Fruit fly (Drosophila melanogaster): ENCODE results near the gene CG32037.
A peak's percentile ranks its signal among the peaks of the same experiment; 100 is the strongest.

Gene CG32037

DNA sequence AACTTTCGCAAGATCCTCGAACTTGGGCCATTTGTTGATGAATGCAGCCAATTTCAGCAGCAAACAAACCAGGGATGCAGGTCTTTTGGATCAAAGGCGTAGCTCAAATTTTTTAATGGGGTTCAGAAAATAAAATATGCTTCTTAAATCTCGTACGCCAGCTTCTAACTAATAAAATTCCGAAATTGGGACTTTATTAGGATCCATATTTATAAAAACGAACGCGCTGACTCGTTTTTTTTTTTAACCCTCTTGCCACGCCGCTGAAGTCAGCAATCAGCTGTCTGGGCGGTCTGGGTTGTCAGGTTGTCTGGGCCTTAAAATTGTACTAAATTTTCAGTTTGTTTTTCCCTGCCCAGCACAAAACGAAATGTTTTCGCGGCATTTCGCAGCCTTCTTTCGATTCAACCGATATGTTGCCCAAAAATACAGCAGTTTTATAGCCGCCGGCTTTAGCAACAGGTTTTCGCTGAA lies 34.4 kb downstream of the CG32037 start, which contains the start of gene CG3437 (continued):
- TF ChIP-seq Pdp1 (GFP tag; optimal IDR thresholded peaks at IDR 0.05) = peak; percentile 97 to 99
- TF ChIP-seq unc-4 (GFP tag; IDR thresholded peaks at IDR 0.05; ENCODE audit: partially characterized antibody) = 0 out of 2 replicates have a peak, but pooled peaks have one; percentile 30
- TF ChIP-seq CG12071 (GFP tag; optimal IDR thresholded peaks at IDR 0.05) = peak; percentile 99
- TF ChIP-seq CG34224 (GFP tag; IDR thresholded peaks at IDR 0.05; ENCODE audit: partially characterized antibody) = peak; percentile 39; the same call in 1 of the 3 replicates
- peak; percentile 98 for TF ChIP-seq CG2889 (GFP tag; IDR thresholded peaks at IDR 0.05)
- peak; percentile 99 for TF ChIP-seq CG1233 (GFP tag; optimal IDR thresholded peaks at IDR 0.05)
- TF ChIP-seq Tbp (GFP tag; optimal IDR thresholded peaks at IDR 0.05) = no peak
- peak; percentile 77 for TF ChIP-seq bigmax (GFP tag; optimal IDR thresholded peaks at IDR 0.05)
- peak; percentile 99 for TF ChIP-seq CG9817 (tag; optimal IDR thresholded peaks at IDR 0.05)
- TF ChIP-seq Side (GFP tag; optimal IDR thresholded peaks at IDR 0.05) = peak; percentile 99
- peak; percentile 98 for TF ChIP-seq CG17385 (GFP tag; optimal IDR thresholded peaks at IDR 0.05)
- peak; percentile 96 for TF ChIP-seq ac (GFP tag; optimal IDR thresholded peaks at IDR 0.05)
- peak; percentile 99 for TF ChIP-seq Fer3 (tag; optimal IDR thresholded peaks at IDR 0.05)
- TF ChIP-seq Bdp1 (GFP tag; optimal IDR thresholded peaks at IDR 0.05) = peak; percentile 94
- 0 out of 3 replicates have a peak, but pooled peaks have one; percentile 38 for TF ChIP-seq CG16813 (GFP tag; IDR thresholded peaks at IDR 0.05; ENCODE audit: partially characterized antibody)
- TF ChIP-seq Gug (GFP tag; IDR thresholded peaks at IDR 0.05) = peak; percentile 99
- TF ChIP-seq sr (GFP tag; IDR thresholded peaks at IDR 0.05) = peak; percentile 98
- peak; percentile 96 for TF ChIP-seq CG11696 (GFP tag; IDR thresholded peaks at IDR 0.05)
- TF ChIP-seq tx (GFP tag; optimal IDR thresholded peaks at IDR 0.05) = peak; percentile 98
- TF ChIP-seq ato (GFP tag; IDR thresholded peaks at IDR 0.05; ENCODE audit: partially characterized antibody) = no peak
- TF ChIP-seq CG3163 (GFP tag; optimal IDR thresholded peaks at IDR 0.05) = peak; percentile 91
- TF ChIP-seq CG9609 (GFP tag; optimal IDR thresholded peaks at IDR 0.05) = peak; percentile 98
- peak; percentile 99 for TF ChIP-seq Xbp1 (GFP tag; optimal IDR thresholded peaks at IDR 0.05)
- peak; percentile 99 for TF ChIP-seq CG17359 (tag; optimal IDR thresholded peaks at IDR 0.05)
- peak; percentile 98 for TF ChIP-seq onecut (GFP tag; IDR thresholded peaks at IDR 0.05)
- peak; percentile 99 for TF ChIP-seq so (GFP tag; IDR thresholded peaks at IDR 0.05)
- peak; percentile 80 for TF ChIP-seq grn (GFP tag; optimal IDR thresholded peaks at IDR 0.05)
- TF ChIP-seq Sox100B (GFP tag; optimal IDR thresholded peaks at IDR 0.05) = peak; percentile 96
- peak; percentile 97 for TF ChIP-seq sug (tag; optimal IDR thresholded peaks at IDR 0.05)
- peak; percentile 98 for TF ChIP-seq CG6175 (GFP tag; IDR thresholded peaks at IDR 0.05)
- peak; percentile 93 for TF ChIP-seq CG8281 (tag; optimal IDR thresholded peaks at IDR 0.05)
- peak; percentile 94 for TF ChIP-seq CG31388 (GFP tag; optimal IDR thresholded peaks at IDR 0.05)
- TF ChIP-seq Mad (GFP tag; optimal IDR thresholded peaks at IDR 0.05) = peak; percentile 98
- TF ChIP-seq otp (GFP tag; IDR thresholded peaks at IDR 0.05) = peak; percentile 99
- peak; percentile 99 for TF ChIP-seq ken (GFP tag; IDR thresholded peaks at IDR 0.05)
- peak; percentile 99 for TF ChIP-seq danr (GFP tag; IDR thresholded peaks at IDR 0.05)
- peak; percentile 99 for TF ChIP-seq CG8765 (GFP tag; IDR thresholded peaks at IDR 0.05)
- peak; percentile 95 for TF ChIP-seq CG10431 (GFP tag; optimal IDR thresholded peaks at IDR 0.05)
- peak; percentile 99 for TF ChIP-seq Mrtf (GFP tag; IDR thresholded peaks at IDR 0.05)
- TF ChIP-seq HLH54F (GFP tag; optimal IDR thresholded peaks at IDR 0.05) = peak; percentile 99
- peak; percentile 97 to 99 for TF ChIP-seq chif (GFP tag; optimal IDR thresholded peaks at IDR 0.05)
- peak; percentile 99 for TF ChIP-seq Usf (GFP tag; optimal IDR thresholded peaks at IDR 0.05)
- peak; percentile 98 for TF ChIP-seq ind (GFP tag; optimal IDR thresholded peaks at IDR 0.05)
- peak; percentile 97 for TF ChIP-seq CG8089 (GFP tag; optimal IDR thresholded peaks at IDR 0.05)
- TF ChIP-seq CG1602 (GFP tag; optimal IDR thresholded peaks at IDR 0.05) = peak; percentile 99
- TF ChIP-seq Xrp1 (GFP tag; IDR thresholded peaks at IDR 0.05) = peak; percentile 100
- TF ChIP-seq BtbVII (GFP tag; optimal IDR thresholded peaks at IDR 0.05) = peak; percentile 98
- TF ChIP-seq CG32532 (GFP tag; IDR thresholded peaks at IDR 0.05) = peak; percentile 99
- peak; percentile 99 for TF ChIP-seq bab2 (GFP tag; optimal IDR thresholded peaks at IDR 0.05)
- peak; percentile 97 for TF ChIP-seq dmrt11E (tag; optimal IDR thresholded peaks at IDR 0.05)
- TF ChIP-seq dan (GFP tag; IDR thresholded peaks at IDR 0.05) = peak; percentile 98

Data from whole organism, embryonic.